Fruit fly (Drosophila melanogaster) whole organism, embryonic: Measurements from ENCODE around the gene Zaf1.

Source experiments
- Adf1 ChIP-seq: fragments of 200-800 bp; sonication (Bioruptor generic); IDR thresholded peaks from 2 replicates; pipeline ENCODE4 v1.3.6; 2022; ENCODE audit warnings: missing biosample characterization, missing genetic modification characterization
- Antp ChIP-seq: fragments of 200-800 bp; sonication (Bioruptor generic); optimal IDR thresholded peaks from 3 replicates; lab custom pipeline; 2016; ENCODE audit warnings: missing biosample characterization, missing genetic modification characterization
- C15 ChIP-seq: fragments of 200-800 bp; sonication (Bioruptor generic); IDR thresholded peaks from 3 replicates; pipeline ENCODE4 v1.3.6; 2022; ENCODE audit warnings: missing biosample characterization, missing genetic modification characterization
- CG11560 ChIP-seq: fragments of 200-800 bp; sonication (Bioruptor generic); IDR thresholded peaks from 3 replicates; pipeline ENCODE4 v1.3.6; 2022; ENCODE audit warnings: missing biosample characterization, missing genetic modification characterization
- CG12299 ChIP-seq: fragments of 200-800 bp; sonication (Bioruptor generic); optimal IDR thresholded peaks from 2 replicates; lab custom pipeline; 2018; ENCODE audit warnings: missing biosample characterization, mild to moderate bottlenecking, missing genetic modification characterization
- CG12391 ChIP-seq: fragments of 200-800 bp; sonication (Bioruptor generic); optimal IDR thresholded peaks from 3 replicates; lab custom pipeline; 2018; ENCODE audit warnings: missing biosample characterization, mild to moderate bottlenecking, missing genetic modification characterization, moderate library complexity
- CG15269 ChIP-seq: fragments of 200-800 bp; sonication (Bioruptor generic); optimal IDR thresholded peaks from 2 replicates; lab custom pipeline; 2018; ENCODE audit warnings: missing biosample characterization, mild to moderate bottlenecking, missing genetic modification characterization, moderate library complexity
- CG1529 ChIP-seq: fragments of 200-800 bp; sonication (Bioruptor generic); optimal IDR thresholded peaks from 3 replicates; lab custom pipeline; 2018; ENCODE audit warnings: missing biosample characterization, missing genetic modification characterization
- CG15514 ChIP-seq: fragments of 200-800 bp; sonication (Bioruptor generic); optimal IDR thresholded peaks from 3 replicates; lab custom pipeline; 2017; ENCODE audit warnings: missing biosample characterization, missing genetic modification characterization, mild to moderate bottlenecking, moderate library complexity, missing genetic modification reagents
- CG1603 ChIP-seq: fragments of 200-800 bp; sonication (Bioruptor generic); optimal IDR thresholded peaks from 2 replicates; lab custom pipeline; 2019; ENCODE audit warnings: missing biosample characterization, mild to moderate bottlenecking, missing genetic modification characterization, moderate library complexity
- CG17612 ChIP-seq: fragments of 200-800 bp; sonication (Bioruptor generic); IDR thresholded peaks from 2 replicates; pipeline ENCODE4 v1.3.6; 2022; ENCODE audit warnings: missing biosample characterization, missing genetic modification characterization
- CG1832 ChIP-seq: fragments of 200-800 bp; sonication (Bioruptor generic); optimal IDR thresholded peaks from 2 replicates; lab custom pipeline; 2017; ENCODE audit warnings: missing biosample characterization, mild to moderate bottlenecking, missing genetic modification characterization, inconsistent platforms
- CG2129 ChIP-seq: fragments of 200-800 bp; sonication (Bioruptor generic); IDR thresholded peaks from 2 replicates; pipeline ENCODE4 v1.3.6; 2022; ENCODE audit warnings: missing biosample characterization, missing genetic modification characterization; ENCODE audit not compliant: partially characterized antibody
- CG2889 ChIP-seq: fragments of 200-800 bp; sonication (Bioruptor generic); IDR thresholded peaks from 3 replicates; pipeline ENCODE4 v1.3.6; 2022; ENCODE audit warnings: missing biosample characterization, missing genetic modification characterization
- CG43689 ChIP-seq: fragments of 200-800 bp; sonication (Bioruptor generic); IDR thresholded peaks from 2 replicates; pipeline ENCODE4 v1.3.6; 2022; ENCODE audit warnings: missing biosample characterization, missing genetic modification characterization
- CG8089 ChIP-seq: fragments of 200-800 bp; sonication (Bioruptor generic); optimal IDR thresholded peaks from 3 replicates; lab custom pipeline; 2016; ENCODE audit warnings: missing biosample characterization, missing genetic modification characterization
- Camta ChIP-seq: fragments of 200-800 bp; sonication (Bioruptor generic); optimal IDR thresholded peaks from 2 replicates; lab custom pipeline; 2016; ENCODE audit warnings: missing biosample characterization, missing genetic modification characterization
- CrebB ChIP-seq: fragments of 200-800 bp; sonication (Bioruptor generic); optimal IDR thresholded peaks from 3 replicates; lab custom pipeline; 2018; ENCODE audit warnings: missing biosample characterization, mild to moderate bottlenecking, missing genetic modification characterization
- D ChIP-seq, 2 experiments: fragments of 200-800 bp in 1 of 2; fragments of >200 bp in 1 of 2; sonication (Bioruptor generic) in 1 of 2; optimal IDR thresholded peaks; 2 replicates in 1 of 2; 3 replicates in 1 of 2; lab custom pipeline; 2017; ENCODE audit warnings: mild to moderate bottlenecking in 1 of 2, missing biosample characterization in 1 of 2, missing genetic modification characterization in 1 of 2, missing genetic modification reagents in 1 of 2
- D19A ChIP-seq: fragments of 200-800 bp; optimal IDR thresholded peaks from 3 replicates; lab custom pipeline; 2019; ENCODE audit warnings: missing biosample characterization, mild to moderate bottlenecking, missing genetic modification characterization, moderate library complexity
- D19B ChIP-seq: fragments of 200-800 bp; sonication (Bioruptor generic); optimal IDR thresholded peaks from 2 replicates; lab custom pipeline; 2017; ENCODE audit warnings: missing biosample characterization, mild to moderate bottlenecking, missing genetic modification characterization
- HLH54F ChIP-seq: fragments of 200-800 bp; sonication (Bioruptor generic); optimal IDR thresholded peaks from 3 replicates; lab custom pipeline; 2016; ENCODE audit warnings: missing biosample characterization, missing genetic modification characterization
- HmgZ ChIP-seq: fragments of 200-800 bp; sonication (Bioruptor generic); optimal IDR thresholded peaks from 2 replicates; lab custom pipeline; 2018; ENCODE audit warnings: missing biosample characterization, mild to moderate bottlenecking, missing genetic modification characterization
- Max ChIP-seq: fragments of 200-800 bp; sonication (Bioruptor generic); optimal IDR thresholded peaks from 2 replicates; lab custom pipeline; 2016; ENCODE audit warnings: missing biosample characterization, mild to moderate bottlenecking, missing genetic modification characterization
- Meics ChIP-seq: fragments of 200-800 bp; sonication (Bioruptor generic); optimal IDR thresholded peaks from 2 replicates; lab custom pipeline; 2017; ENCODE audit warnings: missing biosample characterization, mild to moderate bottlenecking, missing genetic modification characterization
- NC2α ChIP-seq: fragments of 200-800 bp; sonication (Bioruptor generic); optimal IDR thresholded peaks from 2 replicates; lab custom pipeline; 2016; ENCODE audit warnings: missing biosample characterization, missing genetic modification characterization
- NK7.1 ChIP-seq: fragments of 200-800 bp; sonication (Bioruptor generic); optimal IDR thresholded peaks from 3 replicates; lab custom pipeline; 2016; ENCODE audit warnings: missing biosample characterization, missing genetic modification characterization
- Nf-YA ChIP-seq: fragments of 200-800 bp; sonication (Bioruptor generic); IDR thresholded peaks from 2 replicates; pipeline ENCODE4 v1.3.6; 2022; ENCODE audit warnings: missing biosample characterization, missing genetic modification characterization
- Nf-YC ChIP-seq: fragments of 200-800 bp; optimal IDR thresholded peaks from 3 replicates; lab custom pipeline; 2019; ENCODE audit warnings: missing biosample characterization, mild to moderate bottlenecking, missing genetic modification characterization, moderate library complexity
- Ssrp ChIP-seq: fragments of 200-800 bp; sonication (Bioruptor generic); optimal IDR thresholded peaks from 2 replicates; lab custom pipeline; 2018; ENCODE audit warnings: missing biosample characterization, mild to moderate bottlenecking, missing genetic modification characterization, moderate library complexity
- Xbp1 ChIP-seq: fragments of 200-800 bp; sonication (Bioruptor generic); optimal IDR thresholded peaks from 3 replicates; lab custom pipeline; 2016; ENCODE audit warnings: missing biosample characterization, mild to moderate bottlenecking, missing genetic modification characterization
- bcd ChIP-seq: fragments of 200-800 bp; sonication (Bioruptor generic); optimal IDR thresholded peaks from 2 replicates; lab custom pipeline; 2017; ENCODE audit warnings: missing biosample characterization, mild to moderate bottlenecking, missing genetic modification characterization
- chinmo ChIP-seq: fragments of 200-800 bp; sonication (Bioruptor generic); IDR thresholded peaks from 4 replicates; pipeline ENCODE4 v1.3.6; 2022; ENCODE audit warnings: missing biosample characterization, missing genetic modification characterization; ENCODE audit not compliant: partially characterized antibody
- danr ChIP-seq: fragments of 200-800 bp; sonication (Bioruptor generic); IDR thresholded peaks from 2 replicates; pipeline ENCODE4 v1.3.6; 2022; ENCODE audit warnings: missing biosample characterization, missing genetic modification characterization
- dmrt99B ChIP-seq: fragments of 200-800 bp; sonication (Bioruptor generic); optimal IDR thresholded peaks from 2 replicates; lab custom pipeline; 2018; ENCODE audit warnings: missing biosample characterization, mild to moderate bottlenecking, missing genetic modification characterization, moderate library complexity
- nmo ChIP-seq: fragments of 200-800 bp; sonication (Bioruptor generic); optimal IDR thresholded peaks from 2 replicates; lab custom pipeline; 2018; ENCODE audit warnings: missing biosample characterization, mild to moderate bottlenecking, missing genetic modification characterization, moderate library complexity
- odd ChIP-seq: fragments of 200-800 bp; sonication (Bioruptor generic); optimal IDR thresholded peaks from 2 replicates; lab custom pipeline; 2017; ENCODE audit warnings: missing biosample characterization, mild to moderate bottlenecking, missing genetic modification characterization
- peb ChIP-seq: fragments of 200-800 bp; sonication (Bioruptor generic); IDR thresholded peaks from 2 replicates; pipeline ENCODE4 v1.3.6; 2022; ENCODE audit warnings: missing biosample characterization, missing genetic modification characterization
- pho ChIP-seq: fragments of 200-800 bp; sonication (Bioruptor generic); optimal IDR thresholded peaks from 2 replicates; lab custom pipeline; 2016; ENCODE audit warnings: missing biosample characterization, missing genetic modification characterization
- pita ChIP-seq: fragments of 200-800 bp; sonication (Bioruptor generic); optimal IDR thresholded peaks from 2 replicates; lab custom pipeline; 2017; ENCODE audit warnings: missing biosample characterization, mild to moderate bottlenecking, missing genetic modification characterization
- pnt ChIP-seq: fragments of 200-800 bp; sonication (Bioruptor generic); optimal IDR thresholded peaks from 3 replicates; lab custom pipeline; 2016; ENCODE audit warnings: missing biosample characterization, missing genetic modification characterization
- pum ChIP-seq: fragments of 200-800 bp; sonication (Bioruptor generic); optimal IDR thresholded peaks from 2 replicates; lab custom pipeline; 2016; ENCODE audit warnings: missing biosample characterization, missing genetic modification characterization
- ranshi ChIP-seq: fragments of 200-800 bp; sonication (Bioruptor generic); IDR thresholded peaks from 2 replicates; pipeline ENCODE4 v1.3.6; 2022; ENCODE audit warnings: missing biosample characterization, missing genetic modification characterization
- scrt ChIP-seq: fragments of 200-800 bp; sonication (Bioruptor generic); optimal IDR thresholded peaks from 2 replicates; lab custom pipeline; 2018; ENCODE audit warnings: missing biosample characterization, mild to moderate bottlenecking, missing genetic modification characterization, moderate library complexity
- seq ChIP-seq: fragments of 200-800 bp; sonication (Bioruptor generic); IDR thresholded peaks from 2 replicates; pipeline ENCODE4 v1.3.6; 2022; ENCODE audit warnings: missing biosample characterization, missing genetic modification characterization
- tio ChIP-seq: fragments of 200-800 bp; sonication (Bioruptor generic); optimal IDR thresholded peaks from 2 replicates; lab custom pipeline; 2017; ENCODE audit warnings: missing biosample characterization, missing genetic modification characterization, inconsistent platforms
- unc-4 ChIP-seq: fragments of 200-800 bp; sonication (Bioruptor generic); IDR thresholded peaks from 2 replicates; pipeline ENCODE4 v1.3.6; 2022; ENCODE audit warnings: missing biosample characterization, missing genetic modification characterization; ENCODE audit not compliant: partially characterized antibody
- zen ChIP-seq: fragments of 200-800 bp; sonication (Bioruptor generic); optimal IDR thresholded peaks from 3 replicates; lab custom pipeline; 2018; ENCODE audit warnings: missing biosample characterization, mild to moderate bottlenecking, missing genetic modification characterization, moderate library complexity

The Zaf1 gene

dm6 chr3R:11655873-11656374 is 30.5 kb upstream of the Zaf1 start, which contains the start of gene CG42327 (continued):
- TF ChIP-seq Max (GFP tag; lab: Kevin White, UChicago), result peak; percentile 91
- peak; percentile 93 for TF ChIP-seq D19A (tag; lab: Kevin White, UChicago)
- TF ChIP-seq CG12299 (tag; lab: Kevin White, UChicago), result peak; percentile 91
- TF ChIP-seq Adf1, result peak; percentile 68
- peak; percentile 96 for TF ChIP-seq seq (GFP tag; lab: Robert Waterston, UW)
- TF ChIP-seq odd (GFP tag; lab: Kevin White, UChicago), result peak; percentile 90
- peak; percentile 87 for TF ChIP-seq Camta (GFP tag; lab: Kevin White, UChicago)
- TF ChIP-seq danr, result peak; percentile 87
- TF ChIP-seq HLH54F (GFP tag; lab: Kevin White, UChicago), result peak; percentile 71
- peak; percentile 68 for TF ChIP-seq CG11560 (tag; lab: Robert Waterston, UW)
- no peak for TF ChIP-seq D (optimal IDR thresholded peaks at IDR 0.05; lab: Kevin White, UChicago)
- TF ChIP-seq D (GFP tag; optimal IDR thresholded peaks at IDR 0.05; lab: Kevin White, UChicago), result peak; percentile 91
- peak; percentile 84 for TF ChIP-seq CG1603 (tag; lab: Kevin White, UChicago)
- TF ChIP-seq HmgZ, result peak; percentile 81
- TF ChIP-seq peb (GFP tag; lab: Robert Waterston, UW), result peak; percentile 93
- TF ChIP-seq tio (GFP tag; lab: Kevin White, UChicago), result peak; percentile 92
- peak; percentile 78 for TF ChIP-seq CG17612 (GFP tag; lab: Robert Waterston, UW)
- peak; percentile 60 for TF ChIP-seq CG8089 (GFP tag; lab: Kevin White, UChicago)
- peak; percentile 86; the same call in 2 of the 4 replicates for TF ChIP-seq chinmo (GFP tag; lab: Robert Waterston, UW)
- TF ChIP-seq CG15514 (GFP tag; lab: Kevin White, UChicago), result peak; percentile 84
- TF ChIP-seq CrebB (tag; lab: Kevin White, UChicago), result peak; percentile 84
- TF ChIP-seq CG2889 (GFP tag; lab: Robert Waterston, UW), result peak; percentile 88
- TF ChIP-seq CG2129 (GFP tag; lab: Robert Waterston, UW), result no peak
- peak; percentile 90 for TF ChIP-seq Meics (GFP tag; lab: Kevin White, UChicago)
- TF ChIP-seq scrt (GFP tag; lab: Kevin White, UChicago), result peak; percentile 86
- TF ChIP-seq CG15269 (tag; lab: Kevin White, UChicago), result peak; percentile 94
- TF ChIP-seq bcd (GFP tag; lab: Kevin White, UChicago), result peak; percentile 94
- TF ChIP-seq Nf-YC (tag; lab: Kevin White, UChicago), result peak; percentile 75
- TF ChIP-seq CG43689, result peak; percentile 80
- peak; percentile 68 for TF ChIP-seq D19B (GFP tag; lab: Kevin White, UChicago)
- no peak for TF ChIP-seq pita
- TF ChIP-seq Xbp1 (GFP tag; lab: Kevin White, UChicago), result peak; percentile 96
- peak; percentile 77 for TF ChIP-seq pho (GFP tag; lab: Kevin White, UChicago)
- TF ChIP-seq unc-4 (GFP tag; lab: Robert Waterston, UW), result no peak; the same call in 1 of the 2 replicates
- TF ChIP-seq pum (GFP tag; lab: Kevin White, UChicago), result peak; percentile 83
- peak; percentile 87 for TF ChIP-seq zen
- peak; percentile 77 for TF ChIP-seq pnt (GFP tag; lab: Kevin White, UChicago)

- TF ChIP-seq NK7.1 (GFP tag; lab: Kevin White, UChicago) (no peak), C15 (GFP tag; lab: Robert Waterston, UW) (no peak), Antp (GFP tag; lab: Kevin White, UChicago) (peak; percentile 4), CG1529 (no peak), Ssrp (tag; lab: Kevin White, UChicago) (peak; percentile 56), ranshi (GFP tag; lab: Robert Waterston, UW) (no peak), dmrt99B (tag; lab: Kevin White, UChicago) (peak; percentile 42), nmo (GFP tag; lab: Kevin White, UChicago) (peak; percentile 86), NC2α (GFP tag; lab: Kevin White, UChicago) (no peak), CG1832 (GFP tag; lab: Kevin White, UChicago) (no peak), Nf-YA (GFP tag; lab: Robert Waterston, UW) (no peak), CG12391 (tag; lab: Kevin White, UChicago) (peak; percentile 72)
Measured at dm6 chr3R:11650105-11651039, 24.9 kb upstream of the Zaf1 start, which contains the start of the genes Csk and Elp1. TSS of gene Csk (minus strand) at chr3R:11650706. TSS of gene Elp1 (plus strand) at chr3R:11650971.
